Fruit fly (Drosophila melanogaster) whole organism, embryonic: ENCODE measurements around the gene Mzt1.

Experiments used
- ATbp ChIP-seq: fragments of 200-800 bp; sonication (Bioruptor generic); optimal IDR thresholded peaks from 2 replicates; lab custom pipeline; 2017; ENCODE audit warnings: missing biosample characterization, mild to moderate bottlenecking, missing genetic modification characterization, missing genetic modification reagents
- BEAF-32 ChIP-seq: fragments of 200-800 bp; sonication (Bioruptor generic); optimal IDR thresholded peaks from 3 replicates; lab custom pipeline; 2017; ENCODE audit warnings: missing biosample characterization, missing genetic modification characterization, mild to moderate bottlenecking, moderate library complexity, missing genetic modification reagents
- BtbVII ChIP-seq: fragments of 200-800 bp; sonication (Bioruptor generic); optimal IDR thresholded peaks from 3 replicates; lab custom pipeline; 2017; ENCODE audit warnings: missing biosample characterization, mild to moderate bottlenecking, missing genetic modification characterization
- CG1024 ChIP-seq: fragments of 200-800 bp; sonication (Bioruptor generic); IDR thresholded peaks from 2 replicates; pipeline ENCODE4 v1.3.6; 2022; ENCODE audit warnings: missing biosample characterization, missing genetic modification characterization
- CG11504 ChIP-seq: fragments of 200-800 bp; sonication (Bioruptor generic); optimal IDR thresholded peaks from 3 replicates; lab custom pipeline; 2019; ENCODE audit warnings: missing biosample characterization, mild to moderate bottlenecking, missing genetic modification characterization, moderate library complexity
- CG12769 ChIP-seq: fragments of 200-800 bp; sonication (Bioruptor generic); optimal IDR thresholded peaks from 2 replicates; lab custom pipeline; 2019; ENCODE audit warnings: missing biosample characterization, mild to moderate bottlenecking, missing genetic modification characterization, moderate library complexity
- CG13287 ChIP-seq: fragments of 200-800 bp; sonication (Bioruptor generic); IDR thresholded peaks from 2 replicates; pipeline ENCODE4 v1.3.6; 2022; ENCODE audit warnings: missing biosample characterization, missing genetic modification characterization; ENCODE audit not compliant: partially characterized antibody
- CG13424 ChIP-seq: fragments of 200-800 bp; sonication (Bioruptor generic); optimal IDR thresholded peaks from 2 replicates; lab custom pipeline; 2019; ENCODE audit warnings: missing biosample characterization, mild to moderate bottlenecking, missing genetic modification characterization, moderate library complexity
- CG14014 ChIP-seq: fragments of 200-800 bp; sonication (Bioruptor generic); IDR thresholded peaks from 2 replicates; pipeline ENCODE4 v1.3.6; 2022; ENCODE audit warnings: missing biosample characterization, missing genetic modification characterization
- CG16815 ChIP-seq: fragments of 200-800 bp; sonication (Bioruptor generic); optimal IDR thresholded peaks from 3 replicates; lab custom pipeline; 2017; ENCODE audit warnings: missing biosample characterization, mild to moderate bottlenecking, missing genetic modification characterization
- CG17186 ChIP-seq: fragments of 200-800 bp; sonication (Bioruptor generic); optimal IDR thresholded peaks from 3 replicates; lab custom pipeline; 2017; ENCODE audit warnings: missing biosample characterization, missing genetic modification reagents, missing genetic modification characterization
- CG3407 ChIP-seq: fragments of 200-800 bp; sonication (Bioruptor generic); optimal IDR thresholded peaks from 2 replicates; lab custom pipeline; 2018; ENCODE audit warnings: missing biosample characterization, mild to moderate bottlenecking, missing genetic modification characterization
- CG3726 ChIP-seq: fragments of 200-800 bp; sonication (Bioruptor generic); IDR thresholded peaks from 3 replicates; pipeline ENCODE4, ENCODE4 v1.3.6; 2022; ENCODE audit warnings: missing biosample characterization, missing genetic modification characterization
- CG7786 ChIP-seq: fragments of 200-800 bp; sonication (Bioruptor generic); optimal IDR thresholded peaks from 2 replicates; lab custom pipeline; 2016; ENCODE audit warnings: missing biosample characterization, missing genetic modification characterization
- CG8281 ChIP-seq: fragments of 200-800 bp; sonication (Bioruptor generic); optimal IDR thresholded peaks from 2 replicates; lab custom pipeline; 2018; ENCODE audit warnings: missing biosample characterization, mild to moderate bottlenecking, missing genetic modification characterization, moderate library complexity
- H15 ChIP-seq: fragments of 200-800 bp; sonication (Bioruptor generic); IDR thresholded peaks from 3 replicates; pipeline ENCODE4 v1.3.6; 2022; ENCODE audit warnings: missing biosample characterization, missing genetic modification characterization
- Hand ChIP-seq: fragments of 200-800 bp; sonication (Bioruptor generic); optimal IDR thresholded peaks from 2 replicates; lab custom pipeline; 2017; ENCODE audit warnings: mild to moderate bottlenecking, missing biosample characterization, missing genetic modification reagents, missing genetic modification characterization
- Hr51 ChIP-seq, 2 experiments: fragments of 200-800 bp; sonication (Bioruptor generic); optimal IDR thresholded peaks; 2 replicates in 1 of 2; 3 replicates in 1 of 2; lab custom pipeline; 2016 to 2018; ENCODE audit warnings: missing biosample characterization in 2 of 2, missing genetic modification characterization in 2 of 2, mild to moderate bottlenecking in 1 of 2, moderate library complexity in 1 of 2
- Lhr ChIP-seq: fragments of 200-800 bp; sonication (Bioruptor generic); optimal IDR thresholded peaks from 3 replicates; lab custom pipeline; 2017; ENCODE audit warnings: mild to moderate bottlenecking, missing biosample characterization, missing genetic modification reagents, missing genetic modification characterization
- MTF-1 ChIP-seq: fragments of 200-800 bp; sonication (Bioruptor generic); optimal IDR thresholded peaks from 2 replicates; lab custom pipeline; 2018; ENCODE audit warnings: missing biosample characterization, mild to moderate bottlenecking, missing genetic modification characterization, borderline replicate concordance
- Nf-YC ChIP-seq: fragments of 200-800 bp; optimal IDR thresholded peaks from 3 replicates; lab custom pipeline; 2019; ENCODE audit warnings: missing biosample characterization, mild to moderate bottlenecking, missing genetic modification characterization, moderate library complexity
- Optix ChIP-seq: fragments of 200-800 bp; sonication (Bioruptor generic); IDR thresholded peaks from 3 replicates; pipeline ENCODE4 v1.3.6; 2022; ENCODE audit warnings: missing biosample characterization, missing genetic modification characterization
- Tbp ChIP-seq: fragments of >200 bp; optimal IDR thresholded peaks from 2 replicates; lab custom pipeline; 2018; ENCODE audit warnings: missing biosample characterization, missing genetic modification characterization
- Trl ChIP-seq, 3 experiments: fragments of >200 bp in 2 of 3; fragments of 200-800 bp in 1 of 3; sonication (Bioruptor generic) in 1 of 3; optimal IDR thresholded peaks; 2 replicates in 1 of 3; 3 replicates in 2 of 3; lab custom pipeline; 2016 to 2017; ENCODE audit warnings: missing biosample characterization in 1 of 3, missing genetic modification characterization in 1 of 3
- cwo ChIP-seq: fragments of 200-800 bp; sonication (Bioruptor generic); optimal IDR thresholded peaks from 3 replicates; lab custom pipeline; 2017; ENCODE audit warnings: missing biosample characterization, missing genetic modification characterization, mild to moderate bottlenecking, moderate library complexity, missing genetic modification reagents
- insv ChIP-seq, 2 experiments: fragments of 200-800 bp; sonication (Bioruptor generic); optimal IDR thresholded peaks; 3 replicates each; lab custom pipeline; 2016 to 2018; ENCODE audit warnings: missing biosample characterization in 2 of 2, missing genetic modification characterization in 2 of 2
- lola ChIP-seq, 3 experiments: fragments of >200 bp in 2 of 3; fragments of 200-800 bp in 1 of 3; sonication (Bioruptor generic) in 1 of 3; optimal IDR thresholded peaks; 2 replicates each; lab custom pipeline; 2017 to 2019; ENCODE audit warnings: missing biosample characterization in 3 of 3, missing genetic modification characterization in 3 of 3, mild to moderate bottlenecking in 1 of 3, moderate library complexity in 1 of 3
- nerfin-1 ChIP-seq: fragments of 200-800 bp; sonication (Bioruptor generic); optimal IDR thresholded peaks from 3 replicates; lab custom pipeline; 2019; ENCODE audit warnings: missing biosample characterization, mild to moderate bottlenecking, missing genetic modification characterization, moderate library complexity
- nerfin-2 ChIP-seq: fragments of 200-800 bp; sonication (Bioruptor generic); IDR thresholded peaks from 2 replicates; pipeline ENCODE4 v1.3.6; 2022; ENCODE audit warnings: missing biosample characterization, missing genetic modification characterization; ENCODE audit not compliant: partially characterized antibody
- nom ChIP-seq: fragments of 200-800 bp; sonication (Bioruptor generic); optimal IDR thresholded peaks from 2 replicates; lab custom pipeline; 2017; ENCODE audit warnings: missing biosample characterization, missing genetic modification characterization, mild to moderate bottlenecking, moderate library complexity, missing genetic modification reagents
- oc ChIP-seq: fragments of 200-800 bp; sonication (Bioruptor generic); optimal IDR thresholded peaks from 2 replicates; lab custom pipeline; 2018; ENCODE audit warnings: missing biosample characterization, mild to moderate bottlenecking, missing genetic modification characterization, moderate library complexity
- pros ChIP-seq: fragments of 200-800 bp; sonication (Bioruptor generic); optimal IDR thresholded peaks from 3 replicates; lab custom pipeline; 2019; ENCODE audit warnings: missing biosample characterization, mild to moderate bottlenecking, missing genetic modification characterization, moderate library complexity
- sens ChIP-seq: fragments of 200-800 bp; sonication (Bioruptor generic); peaks from one replicate; lab custom pipeline; 2016; ENCODE audit warnings: missing biosample characterization, missing genetic modification characterization
- sqz ChIP-seq: fragments of 200-800 bp; sonication (Bioruptor generic); optimal IDR thresholded peaks from 3 replicates; lab custom pipeline; 2018; ENCODE audit warnings: missing biosample characterization, mild to moderate bottlenecking, missing genetic modification characterization
- sug ChIP-seq: fragments of 200-800 bp; optimal IDR thresholded peaks from 2 replicates; lab custom pipeline; 2019; ENCODE audit warnings: missing biosample characterization, mild to moderate bottlenecking, missing genetic modification characterization, moderate library complexity
- trh ChIP-seq: fragments of 200-800 bp; sonication (Bioruptor generic); optimal IDR thresholded peaks from 2 replicates; lab custom pipeline; 2016; ENCODE audit warnings: missing biosample characterization, missing genetic modification characterization
- z ChIP-seq: fragments of 200-800 bp; sonication (Bioruptor generic); IDR thresholded peaks from 3 replicates; pipeline ENCODE4 v1.3.6; 2022; ENCODE audit warnings: missing biosample characterization, missing genetic modification characterization

Gene Mzt1

dm6 chr3L:2411564-2412080 lies 22.6 kb downstream of the Mzt1 start (continued):
- peak; percentile 64 for TF ChIP-seq CG11504
- no peak for TF ChIP-seq CG8281 (tag; lab: Kevin White, UChicago)
- TF ChIP-seq oc = no peak
- no peak for TF ChIP-seq MTF-1 (GFP tag; lab: Kevin White, UChicago)
- TF ChIP-seq H15 = no peak
- peak; percentile 51 for TF ChIP-seq Hand (GFP tag; lab: Kevin White, UChicago)
- TF ChIP-seq sug = peak; percentile 48
- TF ChIP-seq CG12769 = peak; percentile 43
- peak; percentile 31 to 66 for TF ChIP-seq Trl (optimal IDR thresholded peaks at IDR 0.05; lab: Kevin White, UChicago)
- no peak for TF ChIP-seq Trl (GFP tag; optimal IDR thresholded peaks at IDR 0.05; lab: Kevin White, UChicago)
- TF ChIP-seq nom (GFP tag; lab: Kevin White, UChicago) = peak; percentile 34
- TF ChIP-seq BtbVII (GFP tag; lab: Kevin White, UChicago) = peak; percentile 48
- no peak for TF ChIP-seq CG13287 (GFP tag; lab: Robert Waterston, UW)
- no peak for TF ChIP-seq lola (GFP tag; optimal IDR thresholded peaks at IDR 0.05; lab: Kevin White, UChicago)
- TF ChIP-seq Hr51 (GFP tag; optimal IDR thresholded peaks at IDR 0.05; lab: Kevin White, UChicago) = peak in 1 of 2 experiments; percentile 59
- TF ChIP-seq nerfin-2 (GFP tag; lab: Robert Waterston, UW) = no peak
- peak; percentile 19 for TF ChIP-seq Nf-YC
- TF ChIP-seq insv (GFP tag; optimal IDR thresholded peaks at IDR 0.05; lab: Kevin White, UChicago) = no peak
- no peak for TF ChIP-seq ATbp (GFP tag; lab: Kevin White, UChicago)
- no peak for TF ChIP-seq Tbp (GFP tag; lab: Kevin White, UChicago)
- 0 out of 2 replicates have a peak, but pooled peaks have one; percentile 43 for TF ChIP-seq CG14014
- TF ChIP-seq trh (GFP tag; lab: Kevin White, UChicago) = no peak
- no peak for TF ChIP-seq CG3407 (GFP tag; lab: Kevin White, UChicago)
- TF ChIP-seq pros = no peak
- TF ChIP-seq CG3726 (GFP tag; lab: Robert Waterston, UW) = no peak

dm6 chr3L:2414876-2415275 lies 25.8 kb downstream of the Mzt1 start:
- peak; percentile 91 for TF ChIP-seq z (GFP tag; lab: Robert Waterston, UW)
- no peak for TF ChIP-seq CG13424 (tag; lab: Kevin White, UChicago)
- TF ChIP-seq CG17186 (GFP tag; lab: Kevin White, UChicago) = no peak
- no peak for TF ChIP-seq CG1024 (GFP tag; lab: Robert Waterston, UW)
- TF ChIP-seq BEAF-32 = no peak
- no peak for TF ChIP-seq Lhr (GFP tag; lab: Kevin White, UChicago)
- peak; percentile 24 for TF ChIP-seq sens (GFP tag; lab: Kevin White, UChicago)
- no peak for TF ChIP-seq CG7786 (GFP tag; lab: Kevin White, UChicago)
- no peak for TF ChIP-seq nerfin-1 (tag; lab: Kevin White, UChicago)
- TF ChIP-seq sqz (GFP tag; lab: Kevin White, UChicago) = peak; percentile 8
- no peak for TF ChIP-seq Optix (GFP tag; lab: Robert Waterston, UW)
- no peak for TF ChIP-seq CG16815
- peak; percentile 13 for TF ChIP-seq cwo (GFP tag; lab: Kevin White, UChicago)
- TF ChIP-seq, all 482 proteins: peak for 4
